Fruit fly (Drosophila melanogaster) whole organism: ENCODE measurements around the gene CG18266.

Experiments
- CG8478 ChIP-seq: fragments of >200 bp; optimal IDR thresholded peaks from 2 replicates; lab custom pipeline; 2018; ENCODE audit warnings: inconsistent platforms
- Dll ChIP-seq: fragments of >200 bp; optimal IDR thresholded peaks from 2 replicates; lab custom pipeline; 2017
- EcR ChIP-seq, 2 experiments: fragments of >200 bp; optimal IDR thresholded peaks; 2 replicates each; lab custom pipeline; 2017; ENCODE audit warnings: missing biosample characterization in 2 of 2, missing genetic modification characterization in 2 of 2, missing genetic modification reagents in 2 of 2
- pan ChIP-seq: fragments of >200 bp; optimal IDR thresholded peaks from 2 replicates; lab custom pipeline; 2017
- psq ChIP-seq: fragments of >200 bp; optimal IDR thresholded peaks from 2 replicates; lab custom pipeline; 2017
- usp ChIP-seq: fragments of >200 bp; optimal IDR thresholded peaks from 2 replicates; lab custom pipeline; 2017; ENCODE audit warnings: missing biosample characterization, missing genetic modification characterization, mixed read lengths

CG18266 gene

dm6 chr2L:5596533-5596932 is at the start of gene CG18266:
CG18266 (plus strand) TSS chr2L:5596833.
- TF ChIP-seq EcR (GFP tag; optimal IDR thresholded peaks at IDR 0.05; lab: Kevin White, UChicago) (no peak), CG8478 (lab: Kevin White, UChicago) (no peak), Dll (lab: Kevin White, UChicago) (no peak)

DNA sequence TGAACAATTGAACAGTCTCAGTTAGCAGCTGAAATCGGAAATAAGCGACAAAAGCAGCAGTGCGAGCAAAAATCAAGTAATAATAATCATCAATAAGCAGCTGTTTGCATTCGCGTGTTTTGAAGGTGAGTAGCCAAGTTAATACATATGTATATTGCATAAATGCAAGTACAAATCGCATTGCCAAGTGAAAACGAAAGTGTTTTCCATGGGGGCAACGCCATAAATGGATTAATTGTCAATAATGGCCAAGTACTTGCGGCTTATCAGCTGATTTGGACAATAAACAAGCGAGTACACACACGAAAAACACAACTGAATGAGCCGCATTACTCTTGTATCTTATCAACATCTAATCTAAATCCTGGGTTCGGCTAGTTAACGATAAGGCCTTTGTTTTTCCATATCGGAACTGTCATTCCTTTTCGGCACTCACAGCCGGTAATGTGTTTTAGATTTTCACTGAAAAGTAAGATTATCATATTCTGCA is 49.3 kb upstream of the CG18266 start:
- TF ChIP-seq EcR (GFP tag; optimal IDR thresholded peaks at IDR 0.05; lab: Kevin White, UChicago) = no peak
- TF ChIP-seq pan = no peak
- no peak for TF ChIP-seq Dll (lab: Kevin White, UChicago)
- TF ChIP-seq usp = no peak
- TF ChIP-seq psq (lab: Kevin White, UChicago) = no peak
- no peak for TF ChIP-seq CG8478 (lab: Kevin White, UChicago)

DNA sequence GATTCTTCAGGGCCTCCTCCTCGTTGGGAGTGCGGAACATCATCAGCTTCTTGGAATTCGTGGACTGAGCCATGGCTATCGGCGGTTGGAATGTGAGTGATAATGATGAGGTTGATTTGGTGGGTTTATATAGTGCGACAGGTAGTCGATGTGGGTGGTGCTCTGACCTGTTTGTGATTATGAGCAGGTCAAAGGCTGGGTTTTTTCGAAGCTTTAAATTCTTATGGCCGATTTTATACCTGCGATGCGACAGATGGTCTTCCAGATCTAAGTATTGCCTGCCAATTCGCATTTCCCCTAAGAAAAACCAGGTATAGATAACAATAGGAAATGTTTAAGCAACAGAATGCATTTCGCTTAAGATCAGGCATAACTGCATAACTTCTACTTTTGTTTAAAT is 45.9 kb upstream of the CG18266 start, which contains the start of gene CG14014:
Gene CG14014, minus strand, starts transcription at position 101 of the 400 bp plus-strand sequence.
- TF ChIP-seq pan = no peak

DNA sequence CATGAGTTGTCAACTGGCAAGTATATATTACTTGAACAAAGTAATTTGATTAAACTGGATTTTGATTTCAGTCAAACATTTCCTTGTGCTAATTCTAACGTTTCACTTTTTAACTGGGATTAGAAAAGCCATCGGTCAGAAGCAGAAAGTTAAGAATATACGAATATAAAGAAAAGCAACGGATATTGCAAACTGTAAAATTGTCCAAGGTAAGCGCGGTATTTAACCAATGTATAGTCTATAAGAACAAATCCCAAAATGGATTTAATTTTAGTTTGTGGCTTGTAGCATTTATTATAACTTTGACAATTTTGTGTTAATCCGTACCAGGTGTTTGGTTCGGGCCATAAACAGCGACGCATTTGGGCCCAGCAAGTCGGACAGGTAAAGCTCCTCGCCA is 45.1 kb upstream of the CG18266 start, which contains the start of gene CG18269:
Gene CG18269, plus strand, starts transcription at position 301 of the 400 bp plus-strand sequence.
- TF ChIP-seq usp (no peak), pan (no peak), EcR (GFP tag; optimal IDR thresholded peaks at IDR 0.05; lab: Kevin White, UChicago) (no peak), CG8478 (lab: Kevin White, UChicago) (no peak), psq (lab: Kevin White, UChicago) (no peak), Dll (lab: Kevin White, UChicago) (no peak)

- TF ChIP-seq CG8478 (lab: Kevin White, UChicago) = no peak
- TF ChIP-seq psq (lab: Kevin White, UChicago) = no peak
- TF ChIP-seq Dll (lab: Kevin White, UChicago) = no peak
- TF ChIP-seq pan = no peak
- TF ChIP-seq EcR (GFP tag; optimal IDR thresholded peaks at IDR 0.05; lab: Kevin White, UChicago) = no peak
Measured at dm6 chr2L:5553750-5554149, 42.9 kb upstream of the CG18266 start, which contains the start of the genes CG14013 and CG14017. CG14013 (minus strand) TSS chr2L:5553850. CG14017 (plus strand) TSS chr2L:5553897.

DNA sequence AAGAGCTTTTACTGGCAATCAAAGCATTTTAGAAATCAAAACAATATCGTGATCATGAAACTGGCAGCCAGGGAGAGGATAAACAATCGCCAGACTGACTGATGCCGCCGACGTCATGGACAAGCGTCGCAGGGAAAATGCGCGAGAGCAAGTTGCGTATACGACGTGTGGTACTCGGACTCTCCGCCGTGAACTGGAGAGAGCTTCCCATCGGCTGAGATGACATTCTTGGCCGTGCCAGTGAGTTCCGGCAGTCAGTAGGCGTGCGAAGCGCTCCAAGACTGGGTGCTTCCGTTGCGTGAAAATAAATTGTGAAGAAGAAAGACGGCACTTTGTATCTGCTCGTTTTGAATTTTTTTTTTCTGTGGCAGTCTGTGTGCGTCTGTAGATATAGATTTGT is 41.8 kb upstream of the CG18266 start, which contains the start of gene GluRIIA:
Gene GluRIIA, plus strand, starts transcription at position 255 of the 400 bp plus-strand sequence.
- TF ChIP-seq CG8478 (lab: Kevin White, UChicago) = no peak
- TF ChIP-seq psq (lab: Kevin White, UChicago) = no peak
- TF ChIP-seq EcR (GFP tag; optimal IDR thresholded peaks at IDR 0.05; lab: Kevin White, UChicago) = no peak
- TF ChIP-seq Dll (lab: Kevin White, UChicago) = no peak
- TF ChIP-seq usp = no peak
- no peak for TF ChIP-seq pan

- no peak for TF ChIP-seq usp
- TF ChIP-seq Dll (lab: Kevin White, UChicago) = no peak
- no peak for TF ChIP-seq CG8478 (lab: Kevin White, UChicago)
- TF ChIP-seq psq (lab: Kevin White, UChicago) = no peak
- no peak for TF ChIP-seq pan
- TF ChIP-seq EcR (GFP tag; optimal IDR thresholded peaks at IDR 0.05; lab: Kevin White, UChicago) = no peak
Measured at dm6 chr2L:5558809-5559392, 37.7 kb upstream of the CG18266 start, which contains the start of gene GluRIIB. GluRIIB (plus strand) TSS chr2L:5559342.

- TF ChIP-seq pan (no peak), CG8478 (lab: Kevin White, UChicago) (no peak), usp (no peak), Dll (lab: Kevin White, UChicago) (no peak), EcR (GFP tag; optimal IDR thresholded peaks at IDR 0.05; lab: Kevin White, UChicago) (no peak)
Measured at dm6 chr2L:5567103-5567502, 29.5 kb upstream of the CG18266 start.

DNA sequence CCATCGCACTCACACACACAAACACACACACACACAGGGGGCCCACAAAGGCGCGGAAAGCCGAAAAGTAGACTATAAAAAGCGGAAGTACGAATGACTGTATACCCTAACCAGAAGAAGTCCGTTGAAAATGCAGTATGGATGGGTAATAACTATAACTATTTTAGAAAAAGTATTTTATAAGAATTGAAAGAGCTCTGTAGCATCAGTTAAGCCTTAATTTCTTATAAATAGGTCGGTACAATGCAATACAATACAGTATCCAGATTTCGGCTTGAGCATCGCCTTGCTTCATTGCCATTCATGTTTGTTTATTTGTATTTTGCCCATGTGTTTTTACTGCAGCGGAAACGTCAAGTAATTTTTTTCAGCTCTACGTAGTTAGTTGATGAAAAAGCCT is 27.1 kb upstream of the CG18266 start:
- no peak for TF ChIP-seq pan
- no peak for TF ChIP-seq EcR (GFP tag; optimal IDR thresholded peaks at IDR 0.05; lab: Kevin White, UChicago)
- TF ChIP-seq Dll (lab: Kevin White, UChicago) = no peak
- no peak for TF ChIP-seq psq (lab: Kevin White, UChicago)
- TF ChIP-seq usp = no peak
- TF ChIP-seq CG8478 (lab: Kevin White, UChicago) = no peak

DNA sequence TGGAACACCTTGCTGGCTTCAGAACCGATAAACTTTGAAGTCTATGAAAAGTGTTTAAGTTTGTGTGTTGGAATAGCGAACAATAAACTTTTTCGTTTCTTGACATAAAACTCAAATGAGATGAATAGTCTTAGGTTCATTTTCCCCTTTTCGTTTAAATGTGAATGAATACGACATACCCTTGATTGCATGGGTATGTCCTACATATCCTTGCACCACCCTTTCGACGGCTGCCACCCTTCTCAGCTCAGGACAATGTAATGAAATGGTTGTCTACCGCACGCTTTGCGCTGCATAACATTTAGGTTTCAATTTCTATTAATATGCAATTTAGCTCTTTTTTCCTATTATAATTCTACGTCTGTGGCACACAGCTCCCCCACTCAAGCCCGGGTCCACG is 15.6 kb upstream of the CG18266 start, which contains the start of gene CG14011:
Gene CG14011, minus strand, starts transcription at position 101 of the 400 bp plus-strand sequence.
- TF ChIP-seq pan (no peak), Dll (lab: Kevin White, UChicago) (no peak), CG8478 (lab: Kevin White, UChicago) (no peak), psq (lab: Kevin White, UChicago) (no peak), EcR (GFP tag; optimal IDR thresholded peaks at IDR 0.05; lab: Kevin White, UChicago) (no peak), usp (no peak)

DNA sequence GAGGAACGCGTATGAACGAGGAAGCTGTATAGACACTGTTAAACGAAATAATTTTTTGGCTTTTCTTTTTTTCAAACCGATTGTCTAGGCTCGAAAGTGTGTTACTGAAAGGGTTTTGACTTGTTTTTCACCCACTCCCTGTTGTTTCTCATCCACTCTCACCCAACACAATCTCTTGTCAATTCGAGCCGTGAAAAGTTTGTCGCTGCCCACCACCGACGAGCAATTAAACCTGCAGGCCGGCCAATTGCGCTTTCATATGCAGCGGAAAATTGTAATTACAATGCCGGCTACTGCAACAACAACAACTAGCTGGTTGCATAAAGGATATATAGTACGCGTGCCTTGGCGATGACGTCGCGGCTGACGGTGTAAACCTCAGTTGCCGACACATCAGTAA is 8.3 kb upstream of the CG18266 start, which contains the start of gene CG7251:
Gene CG7251, minus strand, starts transcription at position 101 of the 400 bp plus-strand sequence.
- TF ChIP-seq CG8478 (lab: Kevin White, UChicago) = no peak
- no peak for TF ChIP-seq pan
- TF ChIP-seq Dll (lab: Kevin White, UChicago) = no peak

- TF ChIP-seq EcR (GFP tag; optimal IDR thresholded peaks at IDR 0.05; lab: Kevin White, UChicago) (no peak), CG8478 (lab: Kevin White, UChicago) (no peak), usp (no peak), Dll (lab: Kevin White, UChicago) (no peak), pan (no peak), psq (lab: Kevin White, UChicago) (no peak)
Measured at dm6 chr2L:5593839-5594238, 2.8 kb upstream of the CG18266 start.
